Worm (Caenorhabditis elegans) whole organism, midembryonic: ENCODE results near the gene gst-21.
A peak's percentile ranks its signal among the peaks of the same experiment; 100 is the strongest.
"Not testable (repeated sequence)": the region's sequence is repeated elsewhere in the genome, so short reads cannot be mapped to it uniquely, and the experiment has no call there.

Source experiments
- T22C8.4 ChIP-seq: fragments of 200-800 bp; sonication (Bioruptor generic); IDR thresholded peaks from 2 replicates; pipeline ENCODE4 v1.3.6; 2022; ENCODE audit warnings: missing genetic modification characterization, missing compliant biosample characterization
- cog-1 ChIP-seq: sonication (generic microtip); optimal IDR thresholded peaks from 2 replicates; lab custom pipeline; 2016; ENCODE audit warnings: missing genetic modification characterization, missing compliant biosample characterization
- flt-1 ChIP-seq: fragments of 200-800 bp; sonication (Bioruptor generic); IDR thresholded peaks from 2 replicates; pipeline ENCODE4 v1.3.6; 2022; ENCODE audit warnings: missing genetic modification characterization, missing compliant biosample characterization
- klf-2 ChIP-seq: fragments of 200-800 bp; sonication (Bioruptor generic); conservative IDR thresholded peaks from 2 replicates; pipeline ENCODE4 v1.3.6; 2022; ENCODE audit warnings: missing genetic modification reagents, missing genetic modification characterization, missing compliant biosample characterization
- med-1 ChIP-seq: sonication (generic microtip); optimal IDR thresholded peaks from 2 replicates; lab custom pipeline; 2017; ENCODE audit warnings: missing genetic modification characterization, mild to moderate bottlenecking, missing compliant biosample characterization, antibody characterized with exemption, missing genetic modification reagents; ENCODE audit not compliant: insufficient read depth
- ref-1 ChIP-seq: fragments of 200-800 bp; sonication (Bioruptor generic); conservative IDR thresholded peaks from 2 replicates; pipeline ENCODE4 v1.3.6; 2022; ENCODE audit warnings: missing genetic modification reagents, missing genetic modification characterization, missing compliant biosample characterization
- tab-1 ChIP-seq: fragments of 200-800 bp; sonication (Bioruptor generic); IDR thresholded peaks from 2 replicates; pipeline ENCODE4 v1.3.6; 2022; ENCODE audit warnings: missing genetic modification characterization, missing compliant biosample characterization
- ztf-23 ChIP-seq: fragments of 200-800 bp; sonication (Bioruptor generic); IDR thresholded peaks from 2 replicates; pipeline ENCODE4 v1.3.6; 2022; ENCODE audit warnings: missing genetic modification reagents, missing genetic modification characterization, missing compliant biosample characterization
- ztf-29 ChIP-seq: fragments of 200-800 bp; sonication (Bioruptor generic); IDR thresholded peaks from 2 replicates; pipeline ENCODE4 v1.3.6; 2022; ENCODE audit warnings: missing genetic modification reagents, missing genetic modification characterization, missing compliant biosample characterization

gst-21 gene

ce11 chrV:1719927-1720326, 11.9 kb downstream of the gst-21 start, which contains the start of gene srw-102:
srw-102 (plus strand) TSS chrV:1720227.
- TF ChIP-seq klf-2 (GFP tag; lab: Robert Waterston, UW) (no peak), ref-1 (no peak), med-1 (no peak), ztf-23 (no peak), tab-1 (no peak), T22C8.4 (GFP tag; lab: Robert Waterston, UW) (no peak), ztf-29 (GFP tag; lab: Robert Waterston, UW) (no peak), flt-1 (GFP tag; lab: Robert Waterston, UW) (no peak), cog-1 (tag; lab: Kevin White, UChicago) (no peak)

- TF ChIP-seq cog-1 (tag; lab: Kevin White, UChicago) = no peak
- no peak for TF ChIP-seq T22C8.4 (GFP tag; lab: Robert Waterston, UW)
- TF ChIP-seq klf-2 (GFP tag; lab: Robert Waterston, UW) = no peak
- TF ChIP-seq flt-1 (GFP tag; lab: Robert Waterston, UW) = no peak
- TF ChIP-seq ref-1 = no peak
- no peak for TF ChIP-seq med-1
- no peak for TF ChIP-seq tab-1
- TF ChIP-seq ztf-29 (GFP tag; lab: Robert Waterston, UW) = no peak
- TF ChIP-seq ztf-23 = no peak
These were observed 13.6 kb downstream of the gst-21 start for ce11 chrV:1718232-1718631.

ce11 chrV:1716892-1717291, 14.9 kb downstream of the gst-21 start, which contains the start of gene srw-103:
srw-103 (plus strand) TSS chrV:1717192.
- TF ChIP-seq T22C8.4 (GFP tag; lab: Robert Waterston, UW) = no peak
- no peak for TF ChIP-seq ztf-23
- TF ChIP-seq ztf-29 (GFP tag; lab: Robert Waterston, UW) = no peak
- no peak for TF ChIP-seq med-1

- peak; percentile 47; the same call in 1 of the 2 replicates for TF ChIP-seq ref-1
- peak; percentile 29; the same call in 1 of the 2 replicates for TF ChIP-seq T22C8.4 (GFP tag; lab: Robert Waterston, UW)
- TF ChIP-seq ztf-23 = peak; percentile 84
- peak; percentile 57 for TF ChIP-seq flt-1 (GFP tag; lab: Robert Waterston, UW)
- peak; percentile 81 for TF ChIP-seq tab-1
- peak; percentile 86 for TF ChIP-seq klf-2 (GFP tag; lab: Robert Waterston, UW)
These were observed 18.1 kb downstream of the gst-21 start for ce11 chrV:1713761-1714160.

ce11 chrV:1712471-1712870, 19.3 kb downstream of the gst-21 start:
- TF ChIP-seq ztf-23 = peak; percentile 37; the same call in 1 of the 2 replicates

- no peak for TF ChIP-seq cog-1 (tag; lab: Kevin White, UChicago)
These were observed 20.9 kb downstream of the gst-21 start, which contains the start of gene srw-100 for ce11 chrV:1710909-1711308. srw-100 (plus strand) TSS chrV:1711209.

ce11 chrV:1708441-1708840, 23.4 kb downstream of the gst-21 start, which contains the start of gene srw-99:
srw-99 (plus strand) TSS chrV:1708741.
- TF ChIP-seq cog-1 (tag; lab: Kevin White, UChicago) = no peak

- TF ChIP-seq T22C8.4 (GFP tag; lab: Robert Waterston, UW) (no peak), med-1 (no peak), flt-1 (GFP tag; lab: Robert Waterston, UW) (no peak), klf-2 (GFP tag; lab: Robert Waterston, UW) (no peak), cog-1 (tag; lab: Kevin White, UChicago) (no peak), ztf-23 (no peak), tab-1 (no peak), ref-1 (no peak), ztf-29 (GFP tag; lab: Robert Waterston, UW) (no peak)
These were observed 30.2 kb downstream of the gst-21 start, which contains the start of gene srw-90 for ce11 chrV:1701584-1702101. srw-90 (plus strand) TSS chrV:1702051.

- no peak for TF ChIP-seq cog-1 (tag; lab: Kevin White, UChicago)
- peak; percentile 59; the same call in 1 of the 2 replicates for TF ChIP-seq tab-1
- no peak for TF ChIP-seq ref-1
- TF ChIP-seq ztf-29 (GFP tag; lab: Robert Waterston, UW) = no peak
- no peak for TF ChIP-seq T22C8.4 (GFP tag; lab: Robert Waterston, UW)
- TF ChIP-seq ztf-23 = no peak
- no peak for TF ChIP-seq klf-2 (GFP tag; lab: Robert Waterston, UW)
- no peak for TF ChIP-seq med-1
These were observed 32.5 kb downstream of the gst-21 start for ce11 chrV:1699228-1699795.

ce11 chrV:1698400-1698799, 33.4 kb downstream of the gst-21 start:
- no peak for TF ChIP-seq ref-1
- no peak for TF ChIP-seq ztf-29 (GFP tag; lab: Robert Waterston, UW)
- no peak for TF ChIP-seq klf-2 (GFP tag; lab: Robert Waterston, UW)
- no peak for TF ChIP-seq med-1
- TF ChIP-seq cog-1 (tag; lab: Kevin White, UChicago) = no peak
- TF ChIP-seq ztf-23 = no peak
- TF ChIP-seq tab-1 = no peak
- TF ChIP-seq T22C8.4 (GFP tag; lab: Robert Waterston, UW) = no peak
- TF ChIP-seq flt-1 (GFP tag; lab: Robert Waterston, UW) = no peak

ce11 chrV:1693876-1694275, 37.9 kb downstream of the gst-21 start, which contains the start of gene Y46H3C.7:
Y46H3C.7 (minus strand) TSS chrV:1694022.
- TF ChIP-seq cog-1 (tag; lab: Kevin White, UChicago); ztf-29 (GFP tag; lab: Robert Waterston, UW); med-1: not testable (repeated sequence)
